Fruit fly (Drosophila melanogaster): ENCODE measurements around the gene Ir68a.

Ir68a gene

DNA sequence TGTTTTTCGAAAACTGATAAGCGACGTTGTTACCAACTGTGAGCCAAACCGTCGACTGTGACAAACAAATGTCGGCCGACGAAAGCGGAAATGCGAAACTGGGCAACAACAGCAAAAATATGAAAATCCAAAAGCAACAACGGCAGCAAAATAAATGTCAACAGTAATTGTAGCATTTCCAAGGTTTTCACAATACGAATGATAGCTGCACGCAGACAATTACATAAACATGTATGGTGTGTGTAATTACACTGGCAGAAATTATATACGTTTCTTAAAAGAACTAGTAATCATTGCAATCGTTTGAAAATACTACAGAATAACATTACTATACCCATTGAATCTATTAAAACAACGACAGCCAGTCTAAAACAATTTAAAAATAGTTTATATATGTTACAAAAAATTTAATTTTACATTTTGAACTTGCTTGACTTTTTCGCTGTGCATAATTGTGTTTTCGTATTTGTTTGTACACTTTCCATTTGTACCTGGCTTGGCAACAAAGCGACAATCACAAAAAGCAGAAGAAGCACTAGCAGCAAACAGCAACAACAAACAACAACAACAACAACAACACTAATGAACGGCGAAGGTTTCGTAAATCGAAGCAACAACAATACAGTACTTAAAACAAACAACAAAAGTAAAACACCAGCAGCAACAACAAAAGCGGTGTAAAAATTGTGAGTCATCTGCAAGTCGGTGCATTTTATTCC, 24.9 kb upstream of the Ir68a start (continued):
- TF ChIP-seq CG11560 (tag; IDR thresholded peaks at IDR 0.05) (peak; percentile 57; the same call in 2 of the 3 replicates), CG32532 (GFP tag; IDR thresholded peaks at IDR 0.05) (peak; percentile 70), gcm (GFP tag; optimal IDR thresholded peaks at IDR 0.05) (peak; percentile 17), lilli (GFP tag; optimal IDR thresholded peaks at IDR 0.05) (peak; percentile 54), CG10209 (GFP tag; optimal IDR thresholded peaks at IDR 0.05) (peak; percentile 5), CG6175 (GFP tag; IDR thresholded peaks at IDR 0.05) (no peak; the same call in 2 of the 3 replicates), Sox100B (GFP tag; optimal IDR thresholded peaks at IDR 0.05) (no peak), insv (GFP tag; optimal IDR thresholded peaks at IDR 0.05) (peak in 1 of 2 experiments; percentile 16), Neu2 (GFP tag; optimal IDR thresholded peaks at IDR 0.05; ENCODE audit: borderline replicate concordance) (no peak), Elba2 (GFP tag; optimal IDR thresholded peaks at IDR 0.05) (peak; percentile 43), CkIIα-i1 (GFP tag; IDR thresholded peaks at IDR 0.05) (no peak), CG2712 (tag; optimal IDR thresholded peaks at IDR 0.05) (peak; percentile 82), CG3407 (GFP tag; optimal IDR thresholded peaks at IDR 0.05) (no peak), CG10462 (GFP tag; optimal IDR thresholded peaks at IDR 0.05) (peak; percentile 10), fd3F (GFP tag; optimal IDR thresholded peaks at IDR 0.05) (peak; percentile 72), Kr (GFP tag; optimal IDR thresholded peaks at IDR 0.05) (peak; percentile 16), ham (GFP tag; IDR thresholded peaks at IDR 0.05) (no peak), CG10654 (GFP tag; optimal IDR thresholded peaks at IDR 0.05) (peak; percentile 31), CG7745 (tag; optimal IDR thresholded peaks at IDR 0.05) (no peak), Lhr (GFP tag; optimal IDR thresholded peaks at IDR 0.05) (no peak), slp2 (GFP tag; optimal IDR thresholded peaks at IDR 0.05) (peak; percentile 28), disco-r (GFP tag; optimal IDR thresholded peaks at IDR 0.05) (no peak), CG4404 (GFP tag; IDR thresholded peaks at IDR 0.05) (peak; percentile 92), CG13123 (GFP tag; optimal IDR thresholded peaks at IDR 0.05) (no peak), Rfx (GFP tag; IDR thresholded peaks at IDR 0.05) (peak; percentile 85), unc-4 (GFP tag; IDR thresholded peaks at IDR 0.05; ENCODE audit: partially characterized antibody) (no peak), yki (optimal IDR thresholded peaks at IDR 0.05) (no peak), wor (GFP tag; IDR thresholded peaks at IDR 0.05) (peak; percentile 59), CG8765 (GFP tag; IDR thresholded peaks at IDR 0.05) (peak; percentile 61; the same call in 1 of the 2 replicates), zfh2 (GFP tag; optimal IDR thresholded peaks at IDR 0.05) (no peak), CG11695 (GFP tag; IDR thresholded peaks at IDR 0.05) (peak; percentile 82), crol (GFP tag; IDR thresholded peaks at IDR 0.05) (no peak), tna (GFP tag; IDR thresholded peaks at IDR 0.05; ENCODE audit: partially characterized antibody) (no peak), tll (GFP tag; optimal IDR thresholded peaks at IDR 0.05) (no peak), ab (GFP tag; optimal IDR thresholded peaks at IDR 0.05) (no peak), CG2202 (tag; optimal IDR thresholded peaks at IDR 0.05) (peak; percentile 29), CG1529 (GFP tag; optimal IDR thresholded peaks at IDR 0.05) (no peak), CG14860 (GFP tag; IDR thresholded peaks at IDR 0.05; ENCODE audit: partially characterized antibody) (no peak), org-1 (GFP tag; optimal IDR thresholded peaks at IDR 0.05) (peak; percentile 4), H2.0 (GFP tag; IDR thresholded peaks at IDR 0.05) (peak; percentile 69), Nf-YA (GFP tag; IDR thresholded peaks at IDR 0.05) (peak; percentile 53; the same call in 1 of the 2 replicates), Dek (tag; optimal IDR thresholded peaks at IDR 0.05) (peak; percentile 29), Nf-YC (tag; optimal IDR thresholded peaks at IDR 0.05) (no peak), CG9876 (GFP tag; optimal IDR thresholded peaks at IDR 0.05) (no peak), CG30431 (GFP tag; optimal IDR thresholded peaks at IDR 0.05) (no peak), CG6272 (GFP tag; IDR thresholded peaks at IDR 0.05) (peak; percentile 65), her (GFP tag; optimal IDR thresholded peaks at IDR 0.05) (no peak), CG8089 (GFP tag; optimal IDR thresholded peaks at IDR 0.05) (peak; percentile 14), gfzf (GFP tag; optimal IDR thresholded peaks at IDR 0.05) (no peak), CG9727 (GFP tag; optimal IDR thresholded peaks at IDR 0.05) (no peak)

Measured in whole organism, embryonic.